Fruit fly (Drosophila melanogaster): ENCODE measurements around the gene CG15864.

Gene CG15864

DNA sequence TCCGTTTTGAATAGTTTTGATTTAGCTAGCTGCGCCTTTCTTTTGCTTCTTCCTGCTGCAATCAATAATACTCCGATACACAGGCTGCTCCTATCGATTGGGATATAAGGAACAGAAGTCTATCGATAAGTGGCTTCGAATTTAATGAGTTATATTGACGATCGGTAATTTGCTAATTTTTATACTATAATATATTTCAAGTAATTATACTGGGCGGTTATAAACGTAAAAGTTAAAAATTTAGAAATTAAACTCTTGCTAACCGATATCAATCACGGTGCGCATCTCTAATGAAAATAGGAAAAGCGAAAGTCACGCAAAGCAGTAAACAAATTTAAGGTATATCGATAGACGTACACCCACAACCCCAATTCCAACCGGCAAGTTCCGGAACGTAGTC is 4.5 kb upstream of the CG15864 start, which contains the start of the genes CG9636, CG18749 and CG33722 (continued):
- TF ChIP-seq Scr (GFP tag; IDR thresholded peaks at IDR 0.05; ENCODE audit: partially characterized antibody) = peak; percentile 98
- TF ChIP-seq sug (tag; optimal IDR thresholded peaks at IDR 0.05) = peak; percentile 72
- peak; percentile 1 for TF ChIP-seq CG2875 (GFP tag; optimal IDR thresholded peaks at IDR 0.05)
- no peak for TF ChIP-seq disco-r (GFP tag; optimal IDR thresholded peaks at IDR 0.05)
- peak; percentile 45; the same call in 1 of the 2 replicates for TF ChIP-seq ssp (GFP tag; IDR thresholded peaks at IDR 0.05)
- peak; percentile 39; the same call in 1 of the 2 replicates for TF ChIP-seq CG10366 (GFP tag; IDR thresholded peaks at IDR 0.05)
- peak; percentile 82 for TF ChIP-seq CG17829 (tag; optimal IDR thresholded peaks at IDR 0.05)
- TF ChIP-seq kah (GFP tag; optimal IDR thresholded peaks at IDR 0.05) = no peak
- TF ChIP-seq CG12104 (GFP tag; optimal IDR thresholded peaks at IDR 0.05) = peak; percentile 50
- TF ChIP-seq mirr (GFP tag; optimal IDR thresholded peaks at IDR 0.05) = peak; percentile 38
- peak; percentile 70 for TF ChIP-seq CG10654 (GFP tag; optimal IDR thresholded peaks at IDR 0.05)
- peak; percentile 53 for TF ChIP-seq Dad (GFP tag; optimal IDR thresholded peaks at IDR 0.05)
- TF ChIP-seq CG6765 (GFP tag; optimal IDR thresholded peaks at IDR 0.05) = no peak
- peak; percentile 91 for TF ChIP-seq CG6791 (GFP tag; IDR thresholded peaks at IDR 0.05; ENCODE audit: partially characterized antibody)
- TF ChIP-seq esg (GFP tag; conservative IDR thresholded peaks at IDR 0.05) = peak; percentile 43
- peak; percentile 94 for TF ChIP-seq hb (GFP tag; IDR thresholded peaks at IDR 0.05; ENCODE audit: partially characterized antibody)
- TF ChIP-seq cg (GFP tag; optimal IDR thresholded peaks at IDR 0.05) = no peak
- peak; percentile 67 for TF ChIP-seq chn (GFP tag; optimal IDR thresholded peaks at IDR 0.05)
- peak; percentile 18 for TF ChIP-seq pnt (GFP tag; optimal IDR thresholded peaks at IDR 0.05)
- TF ChIP-seq CG18619 (GFP tag; optimal IDR thresholded peaks at IDR 0.05) = peak; percentile 46
- TF ChIP-seq ken (GFP tag; IDR thresholded peaks at IDR 0.05) = 0 out of 3 replicates have a peak, but pooled peaks have one; percentile 42
- peak; percentile 54 for TF ChIP-seq Six4 (GFP tag; optimal IDR thresholded peaks at IDR 0.05)
- TF ChIP-seq YL-1 (GFP tag; optimal IDR thresholded peaks at IDR 0.05) = peak; percentile 90
- TF ChIP-seq CG30020 (tag; optimal IDR thresholded peaks at IDR 0.05) = peak; percentile 69
- peak; percentile 43; the same call in 1 of the 2 replicates for TF ChIP-seq ara (GFP tag; IDR thresholded peaks at IDR 0.05)
- peak; percentile 71 for TF ChIP-seq grau (tag; optimal IDR thresholded peaks at IDR 0.05)
- no peak for TF ChIP-seq CG4707 (GFP tag; optimal IDR thresholded peaks at IDR 0.05)
- TF ChIP-seq Atf6 (GFP tag; IDR thresholded peaks at IDR 0.05) = peak; percentile 27; the same call in 1 of the 2 replicates
- peak; percentile 97 for TF ChIP-seq unc-4 (GFP tag; IDR thresholded peaks at IDR 0.05; ENCODE audit: partially characterized antibody)
- peak; percentile 55 for TF ChIP-seq CG11723 (GFP tag; optimal IDR thresholded peaks at IDR 0.05)
- peak; percentile 94 for TF ChIP-seq knrl (GFP tag; IDR thresholded peaks at IDR 0.05; ENCODE audit: partially characterized antibody)
- peak; percentile 77 for TF ChIP-seq CG9932 (GFP tag; IDR thresholded peaks at IDR 0.05)
- no peak for TF ChIP-seq CG12071 (GFP tag; optimal IDR thresholded peaks at IDR 0.05)
- no peak for TF ChIP-seq CG6654 (GFP tag; optimal IDR thresholded peaks at IDR 0.05)
- peak; percentile 82 for TF ChIP-seq tin (GFP tag; optimal IDR thresholded peaks at IDR 0.05)
- peak; percentile 68 for TF ChIP-seq tgo (GFP tag; IDR thresholded peaks at IDR 0.05)
- no peak for TF ChIP-seq aop (GFP tag; IDR thresholded peaks at IDR 0.05)
- TF ChIP-seq CG3163 (GFP tag; optimal IDR thresholded peaks at IDR 0.05) = no peak
- no peak for TF ChIP-seq cad (GFP tag; optimal IDR thresholded peaks at IDR 0.05)
- TF ChIP-seq Sry-δ (GFP tag; optimal IDR thresholded peaks at IDR 0.05) = peak; percentile 81
- TF ChIP-seq grn (GFP tag; optimal IDR thresholded peaks at IDR 0.05) = no peak
- no peak for TF ChIP-seq CG12236 (GFP tag; optimal IDR thresholded peaks at IDR 0.05)
- TF ChIP-seq zfh2 (GFP tag; optimal IDR thresholded peaks at IDR 0.05) = peak; percentile 41
- peak; percentile 47 for TF ChIP-seq CG2202 (tag; optimal IDR thresholded peaks at IDR 0.05)
- peak; percentile 80 for TF ChIP-seq CoRest (tag; optimal IDR thresholded peaks at IDR 0.05)
- TF ChIP-seq CG14050 (GFP tag; IDR thresholded peaks at IDR 0.05) = no peak; the same call in 2 of the 3 replicates
- no peak for TF ChIP-seq jumu (GFP tag; optimal IDR thresholded peaks at IDR 0.05)
- peak; percentile 59 for TF ChIP-seq Mad (GFP tag; optimal IDR thresholded peaks at IDR 0.05)
- peak; percentile 46 for TF ChIP-seq CG12769 (tag; optimal IDR thresholded peaks at IDR 0.05)
- no peak for TF ChIP-seq Atf-2 (GFP tag; optimal IDR thresholded peaks at IDR 0.05)
- 0 out of 2 replicates have a peak, but pooled peaks have one; percentile 28 for TF ChIP-seq CG42726 (GFP tag; IDR thresholded peaks at IDR 0.05; ENCODE audit: partially characterized antibody)
